Fruit fly (Drosophila melanogaster) whole organism, larva: ENCODE results near the gene CG4502.

Experiments used
- noc ChIP-seq: fragments of 200-800 bp; sonication (Bioruptor generic); optimal IDR thresholded peaks from 3 replicates; lab custom pipeline; 2019; ENCODE audit warnings: missing biosample characterization, mild to moderate bottlenecking, missing genetic modification characterization, moderate library complexity

The CG4502 gene

DNA sequence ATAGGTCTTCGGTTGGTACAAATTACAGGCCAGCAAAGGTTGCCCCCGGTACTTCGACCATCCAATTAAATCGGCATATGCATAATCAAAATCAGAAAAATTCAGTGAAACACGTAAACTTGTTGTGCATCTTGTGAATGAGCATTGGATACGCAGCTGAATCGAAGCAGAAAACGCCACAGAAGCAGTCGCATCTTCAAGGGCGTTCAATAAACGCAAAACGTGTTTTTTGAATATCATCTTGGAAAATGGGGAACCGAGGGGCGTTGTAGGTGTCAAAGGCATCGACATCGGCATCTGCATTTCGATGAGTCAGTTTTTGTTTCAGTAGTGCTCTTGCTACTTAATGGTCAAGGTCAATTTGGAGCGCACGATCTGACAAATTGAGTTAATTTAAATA lies 29.7 kb downstream of the CG4502 start:
- TF ChIP-seq noc = no peak

DNA sequence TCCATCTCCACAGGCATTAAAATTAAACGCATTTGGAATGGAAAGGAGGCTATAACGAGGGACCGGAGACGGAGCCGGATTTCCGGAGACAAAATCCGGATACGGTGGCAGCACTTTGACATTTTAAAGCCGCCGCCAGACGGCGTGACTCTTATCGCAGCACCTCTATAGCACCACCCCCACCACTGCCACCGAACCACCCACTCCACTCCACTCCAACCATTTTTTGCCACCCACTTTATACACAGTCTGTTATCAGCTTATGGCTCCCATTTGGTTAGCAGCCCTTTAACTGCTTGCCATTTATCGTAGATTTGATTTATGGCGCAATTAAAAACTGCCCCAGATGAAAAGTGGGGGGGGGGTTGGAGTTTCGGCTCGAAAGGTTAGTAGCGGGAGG lies 35.1 kb downstream of the CG4502 start:
- TF ChIP-seq noc = no peak

DNA sequence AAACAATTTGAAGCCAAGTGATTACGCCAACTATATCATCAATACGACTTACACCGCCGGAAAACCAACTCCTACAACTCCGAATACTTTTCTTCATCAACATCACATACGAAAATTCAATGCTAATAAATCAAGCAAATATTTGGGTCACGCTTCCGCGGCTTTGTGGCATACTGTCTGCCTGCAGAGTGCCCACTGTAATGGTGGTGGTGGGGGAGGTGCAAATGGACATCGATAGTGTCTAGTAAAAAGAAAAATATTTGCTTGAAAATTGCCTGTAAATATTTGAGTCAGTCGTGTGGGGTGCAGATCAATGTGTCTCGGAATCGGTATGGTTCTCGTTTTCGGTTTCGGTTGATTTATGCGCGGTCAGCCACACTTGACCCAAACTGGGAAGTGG lies 38.2 kb downstream of the CG4502 start:
- TF ChIP-seq noc = no peak

DNA sequence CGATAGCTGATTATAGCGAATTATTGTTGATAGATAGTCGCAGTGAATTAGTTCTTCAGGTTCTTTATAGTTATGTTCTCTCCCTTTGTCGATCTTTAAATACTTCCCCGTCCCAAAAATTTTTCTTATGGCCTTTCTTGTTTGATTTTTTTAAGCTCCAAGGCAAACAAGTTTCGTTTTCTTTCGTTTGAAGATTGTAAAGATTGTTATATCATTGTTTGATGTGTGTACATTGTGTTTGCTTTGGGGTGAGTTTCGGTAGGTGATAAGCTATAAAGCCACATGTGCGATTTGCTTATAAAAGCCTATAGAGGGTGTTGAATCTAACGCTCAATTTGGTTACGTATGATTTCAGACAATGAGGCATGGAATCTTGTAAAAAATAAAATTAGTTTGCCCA lies 45.3 kb downstream of the CG4502 start:
- no peak for TF ChIP-seq noc

DNA sequence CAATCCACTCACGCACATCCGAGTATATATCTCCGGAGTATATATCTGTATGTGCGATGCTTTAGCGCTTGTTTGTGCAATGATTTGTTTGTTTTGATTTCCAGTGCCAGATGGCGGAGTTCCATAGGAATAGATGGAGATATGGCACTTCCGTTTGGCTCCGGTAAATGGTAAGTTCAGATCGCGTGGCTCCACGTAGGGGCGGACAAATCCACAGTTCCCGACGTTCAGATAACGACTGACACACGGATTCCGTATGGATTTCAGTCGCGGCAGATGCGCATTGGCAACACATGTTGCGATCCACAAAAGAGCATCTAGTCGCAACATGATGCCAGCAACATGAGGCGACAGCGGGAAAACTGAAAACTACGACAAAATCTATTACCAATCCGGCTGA lies 46.6 kb downstream of the CG4502 start, which contains the start of gene Pvf3:
Gene Pvf3, minus strand, starts transcription at position 240 of the 400 bp plus-strand sequence.
- no peak for TF ChIP-seq noc

DNA sequence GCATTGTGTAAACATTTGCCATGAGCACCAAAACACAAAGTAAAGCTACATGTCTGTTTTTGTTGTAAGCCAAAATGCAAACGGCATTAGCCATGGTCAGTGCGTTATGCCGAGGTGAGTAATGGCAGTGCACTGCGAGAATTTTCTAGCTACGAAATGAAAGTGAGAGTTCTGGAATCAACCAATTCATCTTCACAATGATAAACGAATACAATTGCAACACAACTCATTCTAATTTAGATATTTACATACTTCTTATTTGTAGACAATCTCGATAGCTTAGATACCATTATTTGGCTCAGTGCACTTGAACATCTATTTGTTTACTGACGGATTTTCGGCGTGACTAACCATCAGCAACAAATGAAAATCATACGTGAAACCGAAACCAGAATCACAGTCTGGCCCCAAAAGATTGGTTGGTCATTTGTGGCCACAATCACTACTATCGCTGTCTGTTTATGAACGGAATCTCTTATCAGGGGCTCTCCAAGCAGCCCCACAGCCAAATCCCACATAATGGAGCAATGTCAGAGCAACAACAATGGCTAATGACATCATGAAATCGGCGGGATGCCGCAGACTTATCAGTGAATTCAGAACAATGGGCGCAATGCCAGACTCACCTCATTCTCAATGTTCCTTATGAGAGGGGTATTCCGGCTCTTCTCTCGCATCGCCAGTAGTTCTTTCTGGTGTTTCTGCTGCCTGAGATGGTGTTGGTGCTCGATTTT lies 49.0 kb downstream of the CG4502 start:
- no peak for TF ChIP-seq noc

DNA sequence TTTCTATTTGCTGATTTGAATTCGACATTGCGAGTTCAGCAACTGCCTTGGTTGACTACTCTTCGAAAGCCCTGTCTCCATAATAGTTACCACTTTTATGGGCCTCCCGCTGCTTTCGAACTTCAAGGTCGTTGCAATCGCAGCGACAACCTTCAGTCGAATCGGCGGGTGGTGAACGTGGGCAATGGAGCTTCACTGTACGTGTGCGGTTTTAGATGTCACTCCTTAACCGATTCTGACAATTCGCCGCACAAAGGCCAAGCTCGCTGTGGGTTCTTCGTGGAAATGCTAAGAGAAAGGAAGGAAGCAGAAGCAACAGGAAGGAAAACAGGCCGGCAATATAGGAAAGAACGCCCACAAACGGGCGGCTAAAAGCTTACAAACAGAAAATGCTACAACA lies 51.8 kb downstream of the CG4502 start:
- TF ChIP-seq noc = no peak

DNA sequence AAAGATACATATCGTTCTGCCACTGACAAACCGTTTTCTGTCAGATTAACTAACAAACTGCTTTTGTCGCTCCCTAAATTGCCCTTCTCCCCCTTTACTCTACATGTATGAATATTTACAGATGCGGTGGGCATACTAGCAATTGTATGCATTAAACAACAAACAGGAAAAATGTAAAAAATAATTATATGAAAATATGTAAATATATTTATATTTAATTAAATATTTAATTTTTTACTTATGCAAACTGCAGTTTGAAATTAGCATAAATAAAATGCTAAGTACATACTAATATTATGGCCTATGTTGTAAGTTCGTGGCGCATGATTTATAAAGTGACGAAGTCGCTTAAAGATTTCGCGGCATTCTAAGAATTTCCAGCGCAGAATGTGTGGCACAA lies 53.3 kb downstream of the CG4502 start:
- no peak for TF ChIP-seq noc

DNA sequence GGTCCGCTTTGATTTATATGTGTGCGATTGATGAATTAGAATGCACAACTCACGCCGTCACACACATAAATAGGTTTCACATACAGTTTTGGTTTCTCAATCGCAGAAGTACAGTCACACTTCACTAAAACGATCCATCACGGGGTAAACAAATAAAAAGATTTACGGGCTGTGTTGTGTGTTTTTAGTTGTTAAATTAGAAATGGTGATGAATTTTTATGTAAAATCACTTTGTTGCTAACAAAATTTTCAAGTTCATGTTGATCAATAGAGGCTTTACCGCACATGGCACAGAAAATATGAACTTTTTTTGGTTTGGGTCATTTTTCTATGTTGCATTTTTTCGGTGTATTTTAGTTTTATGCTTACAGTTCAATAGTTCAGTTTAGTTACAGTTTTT lies 55.1 kb downstream of the CG4502 start:
- no peak for TF ChIP-seq noc

DNA sequence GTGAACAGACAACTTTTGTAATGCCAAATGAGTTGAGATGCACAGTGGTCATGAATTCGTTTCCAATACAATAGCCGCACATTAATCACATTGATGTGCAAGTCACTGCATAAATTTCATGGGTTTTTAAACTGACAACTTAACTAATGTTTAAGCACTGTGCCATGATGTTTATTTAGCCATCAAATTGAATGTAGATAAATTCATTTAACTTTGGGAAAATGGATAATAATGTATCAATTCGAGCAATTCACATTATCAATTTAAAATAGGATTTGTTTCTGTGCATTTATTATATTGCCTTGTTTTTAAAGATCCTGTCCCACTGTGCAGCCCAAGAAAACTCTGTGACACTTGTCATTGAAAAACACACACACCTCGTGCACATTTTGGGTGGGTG lies 56.0 kb downstream of the CG4502 start:
- no peak for TF ChIP-seq noc

DNA sequence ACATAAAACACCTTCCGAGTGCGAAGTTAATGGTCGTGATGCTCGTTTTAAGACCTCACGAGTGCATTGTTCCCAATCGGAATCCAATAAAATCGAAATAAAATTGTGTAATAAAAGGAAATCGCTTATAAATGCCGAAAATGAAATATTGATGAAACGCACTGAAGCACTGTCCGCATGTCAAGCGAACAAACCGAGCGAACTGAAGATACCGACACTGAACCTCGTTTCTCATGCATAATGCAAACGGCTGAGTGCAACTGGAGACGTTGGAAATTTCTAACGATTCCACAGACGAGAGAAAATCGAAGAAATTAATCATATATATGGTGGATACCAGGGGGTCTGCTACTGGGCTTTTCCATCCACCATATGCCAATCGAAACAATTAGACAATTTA lies 56.9 kb downstream of the CG4502 start:
- no peak for TF ChIP-seq noc

DNA sequence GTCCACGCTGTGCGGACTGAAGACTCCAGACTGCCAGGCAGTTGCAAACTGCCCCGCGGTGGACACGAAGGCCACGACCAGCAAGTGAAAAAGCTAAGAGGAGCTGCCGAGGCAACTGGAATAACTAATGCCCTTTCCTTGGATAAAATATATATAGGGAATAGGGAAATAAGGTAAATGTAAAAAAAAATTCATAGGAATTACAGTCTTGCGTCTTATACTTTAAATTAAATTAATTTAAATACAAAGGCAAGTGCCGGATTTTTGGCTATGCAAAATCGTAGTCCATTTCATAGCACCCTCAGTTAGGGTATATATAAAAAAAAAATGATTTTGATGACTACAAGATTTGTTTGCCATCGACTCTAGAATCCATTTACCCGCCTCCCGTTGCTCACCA lies 58.2 kb downstream of the CG4502 start:
- TF ChIP-seq noc = no peak
